Worm (Caenorhabditis elegans) whole organism, L3 larva: Measurements from ENCODE around the gene cutl-19.

ENCODE experiments used
- aly-2 ChIP-seq: fragments of 150-350 bp; optimal IDR thresholded peaks from 2 replicates; lab custom pipeline; 2014; ENCODE audit warnings: missing biosample characterization, missing genetic modification characterization
- ama-1 ChIP-seq: fragments of 150-350 bp; optimal IDR thresholded peaks from 2 replicates; lab custom pipeline; 2018
- ceh-16 ChIP-seq: sonication (generic microtip); optimal IDR thresholded peaks from 2 replicates; lab custom pipeline; 2017; ENCODE audit warnings: missing biosample characterization, missing genetic modification characterization
- ceh-82 ChIP-seq: fragments of 150-350 bp; optimal IDR thresholded peaks from 2 replicates; lab custom pipeline; 2014; ENCODE audit warnings: missing biosample characterization, missing genetic modification characterization
- ceh-9 ChIP-seq: sonication (generic microtip); optimal IDR thresholded peaks from 2 replicates; lab custom pipeline; 2018; ENCODE audit warnings: missing biosample characterization, missing genetic modification characterization
- egl-27 ChIP-seq: sonication (generic microtip); optimal IDR thresholded peaks from 4 replicates; lab custom pipeline; 2017; ENCODE audit warnings: missing biosample characterization, missing genetic modification reagents, missing genetic modification characterization
- egl-5 ChIP-seq: fragments of 150-350 bp; optimal IDR thresholded peaks from 2 replicates; lab custom pipeline; 2017; ENCODE audit warnings: missing biosample characterization, missing genetic modification reagents, missing genetic modification characterization, inconsistent platforms
- elt-1 ChIP-seq: fragments of 150-350 bp; optimal IDR thresholded peaks from 2 replicates; lab custom pipeline; 2014; ENCODE audit warnings: missing biosample characterization, missing genetic modification characterization
- elt-2 ChIP-seq: sonication (generic microtip); optimal IDR thresholded peaks from 2 replicates; lab custom pipeline; 2016; ENCODE audit warnings: missing genetic modification reagents, mild to moderate bottlenecking, missing genetic modification characterization, missing compliant biosample characterization
- elt-3 ChIP-seq, 3 experiments: fragments of 150-350 bp in 1 of 3; sonication (generic microtip) in 2 of 3; optimal IDR thresholded peaks; 2 replicates in 2 of 3; 4 replicates in 1 of 3; lab custom pipeline; 2014 to 2017; ENCODE audit warnings: missing biosample characterization in 3 of 3, missing genetic modification characterization in 3 of 3
- eor-1 ChIP-seq, 2 experiments: fragments of 150-350 bp; optimal IDR thresholded peaks; 2 replicates each; lab custom pipeline; 2014 to 2018; ENCODE audit warnings: missing biosample characterization in 2 of 2, missing genetic modification characterization in 2 of 2
- fkh-10 ChIP-seq: sonication (generic microtip); optimal IDR thresholded peaks from 2 replicates; lab custom pipeline; 2017; ENCODE audit warnings: missing biosample characterization, missing genetic modification reagents, missing genetic modification characterization
- fkh-2 ChIP-seq: fragments of 150-350 bp; optimal IDR thresholded peaks from 2 replicates; lab custom pipeline; 2014; ENCODE audit warnings: missing biosample characterization, missing genetic modification reagents, missing genetic modification characterization
- fos-1 ChIP-seq: fragments of 150-350 bp; optimal IDR thresholded peaks from 2 replicates; lab custom pipeline; 2014; ENCODE audit warnings: missing biosample characterization, missing genetic modification characterization
- hmg-11 ChIP-seq: sonication (generic microtip); optimal IDR thresholded peaks from 2 replicates; lab custom pipeline; 2016; ENCODE audit warnings: missing genetic modification characterization, missing compliant biosample characterization
- jun-1 ChIP-seq: fragments of 150-350 bp; optimal IDR thresholded peaks from 2 replicates; lab custom pipeline; 2014; ENCODE audit warnings: missing biosample characterization, missing genetic modification reagents, missing genetic modification characterization
- lin-39 ChIP-seq: fragments of 150-350 bp; optimal IDR thresholded peaks from 2 replicates; lab custom pipeline; 2018; ENCODE audit warnings: missing biosample characterization, missing genetic modification reagents, missing genetic modification characterization
- lsy-12 ChIP-seq: sonication (generic microtip); optimal IDR thresholded peaks from 2 replicates; lab custom pipeline; 2016; ENCODE audit warnings: mild to moderate bottlenecking, missing genetic modification characterization, missing compliant biosample characterization
- mdl-1 ChIP-seq: fragments of 150-350 bp; optimal IDR thresholded peaks from 2 replicates; lab custom pipeline; 2014; ENCODE audit warnings: missing biosample characterization, missing genetic modification characterization
- mml-1 ChIP-seq: fragments of 150-350 bp; sonication (generic microtip); optimal IDR thresholded peaks from 3 replicates; lab custom pipeline; 2014; ENCODE audit warnings: missing biosample characterization, missing genetic modification characterization
- nfya-1 ChIP-seq: sonication (generic microtip); optimal IDR thresholded peaks from 2 replicates; lab custom pipeline; 2017; ENCODE audit warnings: missing genetic modification characterization, mild to moderate bottlenecking, missing compliant biosample characterization, antibody characterized with exemption, moderate library complexity; ENCODE audit not compliant: insufficient read depth
- nhr-12 ChIP-seq: fragments of 150-350 bp; optimal IDR thresholded peaks from 2 replicates; lab custom pipeline; 2014; ENCODE audit warnings: missing biosample characterization, missing genetic modification characterization
- nhr-23 ChIP-seq: fragments of 150-350 bp; optimal IDR thresholded peaks from 2 replicates; lab custom pipeline; 2014; ENCODE audit warnings: missing biosample characterization, missing genetic modification reagents, missing genetic modification characterization
- nhr-237 ChIP-seq: fragments of 150-350 bp; optimal IDR thresholded peaks from 2 replicates; lab custom pipeline; 2014; ENCODE audit warnings: missing biosample characterization, missing genetic modification characterization
- nhr-25 ChIP-seq: sonication (generic microtip); optimal IDR thresholded peaks from 2 replicates; lab custom pipeline; 2017; ENCODE audit warnings: missing biosample characterization, missing genetic modification characterization
- nhr-28 ChIP-seq: fragments of 150-350 bp; optimal IDR thresholded peaks from 2 replicates; lab custom pipeline; 2014; ENCODE audit warnings: missing biosample characterization, missing genetic modification characterization
- nhr-43 ChIP-seq: sonication (generic microtip); optimal IDR thresholded peaks from 2 replicates; lab custom pipeline; 2016; ENCODE audit warnings: mild to moderate bottlenecking, missing genetic modification characterization, missing compliant biosample characterization; ENCODE audit not compliant: poor library complexity, severe bottlenecking
- nhr-67 ChIP-seq: fragments of 150-350 bp; optimal IDR thresholded peaks from 2 replicates; lab custom pipeline; 2014; ENCODE audit warnings: missing biosample characterization, missing genetic modification characterization
- nhr-76 ChIP-seq: fragments of 150-350 bp; sonication (generic microtip); optimal IDR thresholded peaks from 5 replicates; lab custom pipeline; 2014; ENCODE audit warnings: missing biosample characterization, missing genetic modification characterization
- nhr-77 ChIP-seq: fragments of 150-350 bp; optimal IDR thresholded peaks from 2 replicates; lab custom pipeline; 2014; ENCODE audit warnings: missing biosample characterization, missing genetic modification characterization
- pha-4 ChIP-seq: fragments of 150-350 bp; optimal IDR thresholded peaks from 2 replicates; lab custom pipeline; 2014; ENCODE audit warnings: missing biosample characterization, missing genetic modification reagents, missing genetic modification characterization
- pqm-1 ChIP-seq: fragments of 150-350 bp; optimal IDR thresholded peaks from 2 replicates; lab custom pipeline; 2017; ENCODE audit warnings: missing biosample characterization, missing genetic modification characterization, inconsistent platforms
- sea-2 ChIP-seq: fragments of 150-350 bp; sonication (generic microtip); optimal IDR thresholded peaks from 4 replicates; lab custom pipeline; 2014; ENCODE audit warnings: missing biosample characterization, missing genetic modification reagents, missing genetic modification characterization
- skn-1 ChIP-seq: fragments of 150-350 bp; optimal IDR thresholded peaks from 2 replicates; lab custom pipeline; 2014; ENCODE audit warnings: missing biosample characterization, missing genetic modification characterization
- snpc-4 ChIP-seq: fragments of 150-350 bp; optimal IDR thresholded peaks from 2 replicates; lab custom pipeline; 2014; ENCODE audit warnings: missing biosample characterization, missing genetic modification characterization
- ztf-4 ChIP-seq: fragments of 150-350 bp; optimal IDR thresholded peaks from 2 replicates; lab custom pipeline; 2014; ENCODE audit warnings: missing biosample characterization, missing genetic modification characterization

The cutl-19 gene

ce11 chrIII:5217511-5217910 lies at the start of gene cutl-19:
Gene cutl-19, minus strand, starts transcription at chrIII:5217611.
- no peak for TF ChIP-seq ceh-9 (tag; lab: Kevin White, UChicago)
- no peak for TF ChIP-seq nhr-23 (tag; lab: Kevin White, UChicago)
- no peak for TF ChIP-seq nhr-12 (tag; lab: Kevin White, UChicago)
- TF ChIP-seq egl-5 (tag; lab: Kevin White, UChicago): no peak
- TF ChIP-seq ceh-16 (tag; lab: Kevin White, UChicago): no peak
- no peak for TF ChIP-seq skn-1 (tag; lab: Kevin White, UChicago)
- TF ChIP-seq fos-1 (tag; lab: Kevin White, UChicago): no peak
- no peak for TF ChIP-seq aly-2 (tag; lab: Kevin White, UChicago)
- no peak for TF ChIP-seq sea-2 (GFP tag; lab: Kevin White, UChicago)
- no peak for TF ChIP-seq mdl-1
- TF ChIP-seq ama-1 (lab: Kevin White, UChicago): no peak
- no peak for TF ChIP-seq nhr-25 (tag; lab: Kevin White, UChicago)
- no peak for TF ChIP-seq pha-4 (tag; lab: Kevin White, UChicago)

ce11 chrIII:5264813-5265212 lies 47.4 kb upstream of the cutl-19 start, which contains the start of gene gro-1:
Gene gro-1, plus strand, starts transcription at chrIII:5265113.
- TF ChIP-seq fkh-2 (tag; lab: Kevin White, UChicago): no peak
- TF ChIP-seq egl-5 (tag; lab: Kevin White, UChicago): no peak
- TF ChIP-seq jun-1 (tag; lab: Kevin White, UChicago): no peak
- no peak for TF ChIP-seq hmg-11 (tag; lab: Kevin White, UChicago)
- TF ChIP-seq nhr-77: no peak
- no peak for TF ChIP-seq egl-27 (tag; lab: Kevin White, UChicago)
- TF ChIP-seq snpc-4: no peak
- no peak for TF ChIP-seq skn-1 (tag; lab: Kevin White, UChicago)
- no peak for TF ChIP-seq sea-2 (GFP tag; lab: Kevin White, UChicago)
- TF ChIP-seq elt-1 (tag; lab: Kevin White, UChicago): no peak
- no peak for TF ChIP-seq nhr-28 (tag; lab: Kevin White, UChicago)
- no peak for TF ChIP-seq mml-1 (tag; lab: Kevin White, UChicago)
- TF ChIP-seq, all 47 proteins: peak for 0

ce11 chrIII:5263299-5263993 lies 46.0 kb upstream of the cutl-19 start, which contains the start of the genes C34E10.9 and hap-1:
Gene C34E10.9, minus strand, starts transcription at chrIII:5263399.
Gene hap-1, plus strand, starts transcription at chrIII:5263943.
- TF ChIP-seq lin-39 (tag; lab: Kevin White, UChicago): no peak
- no peak for TF ChIP-seq nhr-76 (tag; lab: Kevin White, UChicago)
- no peak for TF ChIP-seq skn-1 (tag; lab: Kevin White, UChicago)
- TF ChIP-seq fos-1 (tag; lab: Kevin White, UChicago): no peak
- TF ChIP-seq sea-2 (GFP tag; lab: Kevin White, UChicago): no peak
- no peak for TF ChIP-seq nhr-67
- TF ChIP-seq elt-1 (tag; lab: Kevin White, UChicago): no peak
- TF ChIP-seq, all 47 proteins: peak for 0

ce11 chrIII:5260394-5260793 lies 43.0 kb upstream of the cutl-19 start, which contains the start of gene gop-3:
Gene gop-3, plus strand, starts transcription at chrIII:5260694.
- TF ChIP-seq nfya-1 (tag; lab: Kevin White, UChicago): no peak
- TF ChIP-seq ztf-4 (tag; lab: Kevin White, UChicago): no peak
- no peak for TF ChIP-seq elt-2 (tag; lab: Kevin White, UChicago)
- TF ChIP-seq nhr-28 (tag; lab: Kevin White, UChicago): no peak
- TF ChIP-seq lsy-12: no peak
- no peak for TF ChIP-seq elt-3 (tag; optimal IDR thresholded peaks at IDR 0.05; lab: Kevin White, UChicago)
- no peak for TF ChIP-seq ceh-9 (tag; lab: Kevin White, UChicago)
- no peak for TF ChIP-seq eor-1 (tag; optimal IDR thresholded peaks at IDR 0.05; lab: Kevin White, UChicago)
- no peak for TF ChIP-seq snpc-4
- no peak for TF ChIP-seq fkh-10 (GFP tag; lab: Kevin White, UChicago)
- TF ChIP-seq hmg-11 (tag; lab: Kevin White, UChicago): no peak
- no peak for TF ChIP-seq jun-1 (tag; lab: Kevin White, UChicago)
- no peak for TF ChIP-seq ceh-82 (tag; lab: Kevin White, UChicago)
- no peak for TF ChIP-seq pqm-1 (tag; lab: Kevin White, UChicago)
- no peak for TF ChIP-seq nhr-43 (tag; lab: Kevin White, UChicago)
- no peak for TF ChIP-seq ama-1 (lab: Kevin White, UChicago)
- TF ChIP-seq nhr-25 (tag; lab: Kevin White, UChicago): no peak
- TF ChIP-seq nhr-77: no peak
- TF ChIP-seq fos-1 (tag; lab: Kevin White, UChicago): no peak
- no peak for TF ChIP-seq nhr-237 (tag; lab: Kevin White, UChicago)
